Worm (Caenorhabditis elegans) whole organism, dauer: Measurements from ENCODE around the gene F10G2.1.
"Not testable (repeated sequence)": the region's sequence is repeated elsewhere in the genome, so short reads cannot be mapped to it uniquely, and the experiment has no call there.

ENCODE experiments used
- unc-62 ChIP-seq: sonication (generic microtip); optimal IDR thresholded peaks from 2 replicates; lab custom pipeline; 2017; ENCODE audit warnings: missing biosample characterization, missing genetic modification reagents, missing genetic modification characterization

The F10G2.1 gene

ce11 chrV:7345494-7345893 is 13.1 kb downstream of the F10G2.1 start, which contains the start of gene nhr-147:
nhr-147 (plus strand) TSS chrV:7345794.
- TF ChIP-seq unc-62 (GFP tag; lab: Kevin White, UChicago), result not testable (repeated sequence)

- TF ChIP-seq unc-62 (GFP tag; lab: Kevin White, UChicago), result no peak
Observed at ce11 chrV:7349541-7349940, 17.2 kb downstream of the F10G2.1 start, which contains the start of gene nhr-149. nhr-149 (minus strand) TSS chrV:7349641.

ce11 chrV:7352186-7353053 is 20.1 kb downstream of the F10G2.1 start, which contains the start of the genes srh-231 and srh-275:
srh-231 (minus strand) TSS chrV:7352236.
srh-275 (plus strand) TSS chrV:7353003.
- no peak for TF ChIP-seq unc-62 (GFP tag; lab: Kevin White, UChicago)

- TF ChIP-seq unc-62 (GFP tag; lab: Kevin White, UChicago), result no peak
Observed at ce11 chrV:7353602-7354001, 21.2 kb downstream of the F10G2.1 start.

ce11 chrV:7355464-7355863 is 23.1 kb downstream of the F10G2.1 start, which contains the start of gene tag-293:
tag-293 (minus strand) TSS chrV:7355564.
- no peak for TF ChIP-seq unc-62 (GFP tag; lab: Kevin White, UChicago)

ce11 chrV:7356684-7357083 is 24.3 kb downstream of the F10G2.1 start, which contains the start of gene C03G6.21:
C03G6.21 (minus strand) TSS chrV:7356784.
- no peak for TF ChIP-seq unc-62 (GFP tag; lab: Kevin White, UChicago)

- no peak for TF ChIP-seq unc-62 (GFP tag; lab: Kevin White, UChicago)
Observed at ce11 chrV:7357132-7357531, 24.8 kb downstream of the F10G2.1 start, which contains the start of gene C03G6.6. C03G6.6 (plus strand) TSS chrV:7357432.

- TF ChIP-seq unc-62 (GFP tag; lab: Kevin White, UChicago), result no peak
Observed at ce11 chrV:7361673-7362072, 29.3 kb downstream of the F10G2.1 start, which contains the start of gene cyp-35A1. cyp-35A1 (minus strand) TSS chrV:7361773.

ce11 chrV:7364059-7364458 is 31.7 kb downstream of the F10G2.1 start, which contains the start of gene cyp-35A2:
cyp-35A2 (minus strand) TSS chrV:7364182.
- TF ChIP-seq unc-62 (GFP tag; lab: Kevin White, UChicago), result no peak

ce11 chrV:7364951-7365350 is 32.6 kb downstream of the F10G2.1 start, which contains the start of gene exc-13:
exc-13 (plus strand) TSS chrV:7365251.
- TF ChIP-seq unc-62 (GFP tag; lab: Kevin White, UChicago), result no peak

ce11 chrV:7369578-7369977 is 37.2 kb downstream of the F10G2.1 start, which contains the start of gene srj-14:
srj-14 (plus strand) TSS chrV:7369708.
- no peak for TF ChIP-seq unc-62 (GFP tag; lab: Kevin White, UChicago)

- no peak for TF ChIP-seq unc-62 (GFP tag; lab: Kevin White, UChicago)
Observed at ce11 chrV:7374090-7374489, 41.7 kb downstream of the F10G2.1 start, which contains the start of gene srx-56. srx-56 (plus strand) TSS chrV:7374390.

ce11 chrV:7379384-7379783 is 47.0 kb downstream of the F10G2.1 start, which contains the start of gene srsx-24:
srsx-24 (minus strand) TSS chrV:7379484.
- TF ChIP-seq unc-62 (GFP tag; lab: Kevin White, UChicago), result no peak

- no peak for TF ChIP-seq unc-62 (GFP tag; lab: Kevin White, UChicago)
Observed at ce11 chrV:7381008-7381407, 48.7 kb downstream of the F10G2.1 start, which contains the start of gene C03G6.17. C03G6.17 (minus strand) TSS chrV:7381108.
